Fruit fly (Drosophila melanogaster) whole organism, wandering third instar larva: ENCODE data around the gene smal.
A peak's percentile ranks its signal among the peaks of the same experiment; 100 is the strongest.

Experiments
- Abd-B ChIP-seq: fragments of >200 bp; optimal IDR thresholded peaks from 2 replicates; lab custom pipeline; 2017; ENCODE audit warnings: missing biosample characterization, missing genetic modification characterization
- CG32264 ChIP-seq: fragments of 200-800 bp; sonication (Bioruptor generic); optimal IDR thresholded peaks from 2 replicates; lab custom pipeline; 2016; ENCODE audit warnings: missing biosample characterization, missing genetic modification characterization
- CG9705 ChIP-seq: fragments of 200-800 bp; sonication (Bioruptor generic); optimal IDR thresholded peaks from 2 replicates; lab custom pipeline; 2018; ENCODE audit warnings: missing biosample characterization, mild to moderate bottlenecking, missing genetic modification characterization
- CrebA ChIP-seq: fragments of 200-800 bp; sonication (Bioruptor generic); optimal IDR thresholded peaks from 2 replicates; lab custom pipeline; 2016; ENCODE audit warnings: missing biosample characterization, mild to moderate bottlenecking, missing genetic modification characterization, borderline replicate concordance
- Dfd ChIP-seq: fragments of >200 bp; optimal IDR thresholded peaks from 2 replicates; lab custom pipeline; 2017; ENCODE audit warnings: missing biosample characterization, missing genetic modification characterization
- GATAd ChIP-seq: sonication (Bioruptor generic); optimal IDR thresholded peaks from 2 replicates; lab custom pipeline; 2016; ENCODE audit warnings: missing biosample characterization, missing genetic modification characterization
- Hnf4 ChIP-seq: fragments of 200-800 bp; sonication (Bioruptor generic); optimal IDR thresholded peaks from 2 replicates; lab custom pipeline; 2016; ENCODE audit warnings: missing biosample characterization, mild to moderate bottlenecking, missing genetic modification characterization
- Hr78 ChIP-seq: fragments of >200 bp; optimal IDR thresholded peaks from 2 replicates; lab custom pipeline; 2017; ENCODE audit warnings: missing biosample characterization, missing genetic modification characterization
- Hr83 ChIP-seq: fragments of 200-300 bp; sonication (Bioruptor generic); optimal IDR thresholded peaks from 2 replicates; lab custom pipeline; 2016; ENCODE audit warnings: missing biosample characterization, mild to moderate bottlenecking, missing genetic modification characterization, moderate library complexity; ENCODE audit not compliant: poor library complexity, severe bottlenecking
- Jra ChIP-seq: sonication (Bioruptor generic); optimal IDR thresholded peaks from 2 replicates; lab custom pipeline; 2016; ENCODE audit warnings: missing biosample characterization, missing genetic modification characterization
- Mio ChIP-seq: sonication (Bioruptor generic); optimal IDR thresholded peaks from 2 replicates; lab custom pipeline; 2016; ENCODE audit warnings: missing biosample characterization, missing genetic modification characterization
- Myc ChIP-seq: fragments of >200 bp; optimal IDR thresholded peaks from 2 replicates; lab custom pipeline; 2017
- N ChIP-seq: fragments of >200 bp; optimal IDR thresholded peaks from 2 replicates; lab custom pipeline; 2018; ENCODE audit warnings: missing biosample characterization, missing external identifiers, missing genetic modification characterization
- Rel ChIP-seq, 2 experiments: fragments of 200-800 bp; sonication (Bioruptor generic) in 1 of 2; optimal IDR thresholded peaks; 2 replicates in 1 of 2; 3 replicates in 1 of 2; lab custom pipeline; 2016 to 2019; ENCODE audit warnings: mild to moderate bottlenecking in 2 of 2, missing biosample characterization in 2 of 2, missing genetic modification characterization in 2 of 2, moderate library complexity in 1 of 2
- Sp1 ChIP-seq: fragments of 200-800 bp; sonication (Bioruptor generic); optimal IDR thresholded peaks from 3 replicates; lab custom pipeline; 2019; ENCODE audit warnings: missing biosample characterization, mild to moderate bottlenecking, missing genetic modification characterization, moderate library complexity
- Vsx2 ChIP-seq: fragments of 200-300, 225-300 bp; sonication (Bioruptor generic); optimal IDR thresholded peaks from 2 replicates; lab custom pipeline; 2018; ENCODE audit warnings: missing biosample characterization, missing genetic modification characterization; ENCODE audit not compliant: partially characterized antibody
- br ChIP-seq: fragments of 200-800 bp; sonication (Bioruptor generic); optimal IDR thresholded peaks from 2 replicates; lab custom pipeline; 2016; ENCODE audit warnings: missing biosample characterization, missing genetic modification characterization
- brk ChIP-seq: fragments of 200-800 bp; sonication (Bioruptor generic); optimal IDR thresholded peaks from 2 replicates; lab custom pipeline; 2016; ENCODE audit warnings: missing biosample characterization, mild to moderate bottlenecking, missing genetic modification characterization
- dl ChIP-seq, 2 experiments: fragments of 175-275, 200-275 bp in 1 of 2; fragments of 200-275 bp in 1 of 2; sonication (Bioruptor generic); optimal IDR thresholded peaks; lab custom pipeline; 2018; ENCODE audit warnings: mild to moderate bottlenecking in 2 of 2, missing biosample characterization in 2 of 2, missing genetic modification characterization in 2 of 2, moderate library complexity in 2 of 2; ENCODE audit not compliant: partially characterized antibody in 2 of 2, insufficient read depth in 1 of 2
- dmrt93B ChIP-seq: fragments of 200-800 bp; sonication (Bioruptor generic); optimal IDR thresholded peaks from 2 replicates; lab custom pipeline; 2018; ENCODE audit warnings: missing biosample characterization, mild to moderate bottlenecking, missing genetic modification characterization
- dsf ChIP-seq: sonication (Bioruptor generic); optimal IDR thresholded peaks from 2 replicates; lab custom pipeline; 2016; ENCODE audit warnings: missing biosample characterization, missing genetic modification characterization, borderline replicate concordance
- foxo ChIP-seq, 2 experiments: fragments of 200-800 bp; sonication (Bioruptor generic); optimal IDR thresholded peaks; 2 replicates in 1 of 2; 3 replicates in 1 of 2; lab custom pipeline; 2016 to 2017; ENCODE audit warnings: missing biosample characterization in 2 of 2, missing genetic modification characterization in 2 of 2
- fru ChIP-seq: fragments of 200-800 bp; sonication (Bioruptor generic); optimal IDR thresholded peaks from 3 replicates; lab custom pipeline; 2016; ENCODE audit warnings: missing biosample characterization, mild to moderate bottlenecking, missing genetic modification characterization
- h ChIP-seq: fragments of 200-800 bp; sonication (Bioruptor generic); optimal IDR thresholded peaks from 3 replicates; lab custom pipeline; 2016; ENCODE audit warnings: missing biosample characterization, mild to moderate bottlenecking, missing genetic modification characterization
- jim ChIP-seq: fragments of 175-275, 200-325 bp; sonication (Bioruptor generic); optimal IDR thresholded peaks from 2 replicates; lab custom pipeline; 2016; ENCODE audit warnings: missing biosample characterization, mild to moderate bottlenecking, missing genetic modification characterization
- lola ChIP-seq: fragments of >200 bp; optimal IDR thresholded peaks from 2 replicates; lab custom pipeline; 2017; ENCODE audit warnings: missing biosample characterization, missing genetic modification characterization
- pan ChIP-seq: fragments of >200 bp; optimal IDR thresholded peaks from 2 replicates; lab custom pipeline; 2017
- psq ChIP-seq: fragments of 200-800 bp; sonication (Bioruptor generic); optimal IDR thresholded peaks from 3 replicates; lab custom pipeline; 2017; ENCODE audit warnings: missing biosample characterization, mild to moderate bottlenecking, missing genetic modification characterization, moderate library complexity
- rgr ChIP-seq: fragments of 200-800 bp; sonication (Bioruptor generic); optimal IDR thresholded peaks from 3 replicates; lab custom pipeline; 2016; ENCODE audit warnings: missing biosample characterization, mild to moderate bottlenecking, missing genetic modification characterization
- sv ChIP-seq: fragments of 200-800 bp; sonication (Bioruptor generic); optimal IDR thresholded peaks from 3 replicates; lab custom pipeline; 2016; ENCODE audit warnings: missing biosample characterization, missing genetic modification characterization
- tai ChIP-seq: sonication (Bioruptor generic); optimal IDR thresholded peaks from 2 replicates; lab custom pipeline; 2016; ENCODE audit warnings: missing biosample characterization, missing genetic modification characterization
- woc ChIP-seq: sonication (Bioruptor generic); optimal IDR thresholded peaks from 2 replicates; lab custom pipeline; 2016; ENCODE audit warnings: missing biosample characterization, mild to moderate bottlenecking, missing genetic modification characterization

smal gene

dm6 chr2L:6194054-6194453 lies 15.1 kb downstream of the smal start:
- TF ChIP-seq brk (GFP tag; lab: Kevin White, UChicago), result no peak
- TF ChIP-seq Mio (GFP tag; lab: Kevin White, UChicago), result no peak
- TF ChIP-seq fru, result peak; percentile 18
- no peak for TF ChIP-seq Hr78 (GFP tag; lab: Kevin White, UChicago)
- TF ChIP-seq N, result no peak
- no peak for TF ChIP-seq jim (GFP tag; lab: Kevin White, UChicago)
- no peak for TF ChIP-seq pan (lab: Kevin White, UChicago)
- no peak for TF ChIP-seq sv
- peak; percentile 18 for TF ChIP-seq CrebA
- TF ChIP-seq Dfd (GFP tag; lab: Kevin White, UChicago), result no peak
- no peak for TF ChIP-seq Hnf4 (GFP tag; lab: Kevin White, UChicago)

dm6 chr2L:6197773-6198172 lies 18.8 kb downstream of the smal start:
- TF ChIP-seq Abd-B (no peak), psq (GFP tag; lab: Kevin White, UChicago) (no peak), dsf (GFP tag; lab: Kevin White, UChicago) (no peak), woc (GFP tag; lab: Kevin White, UChicago) (no peak), rgr (GFP tag; lab: Kevin White, UChicago) (peak; percentile 10), Hnf4 (GFP tag; lab: Kevin White, UChicago) (no peak), CrebA (no peak), Vsx2 (no peak), lola (no peak), Rel (GFP tag; optimal IDR thresholded peaks at IDR 0.05; lab: Kevin White, UChicago) (no peak), Rel (tag; optimal IDR thresholded peaks at IDR 0.05; lab: Kevin White, UChicago) (no peak), Hr83 (no peak), fru (peak; percentile 2), jim (GFP tag; lab: Kevin White, UChicago) (no peak), CG32264 (no peak), Jra (GFP tag; lab: Kevin White, UChicago) (no peak), pan (lab: Kevin White, UChicago) (no peak), h (peak; percentile 17), tai (no peak), N (no peak), Hr78 (GFP tag; lab: Kevin White, UChicago) (no peak), GATAd (GFP tag; lab: Kevin White, UChicago) (no peak)

- TF ChIP-seq tai (no peak), Jra (GFP tag; lab: Kevin White, UChicago) (no peak), Abd-B (no peak), CG9705 (GFP tag; lab: Kevin White, UChicago) (no peak), rgr (GFP tag; lab: Kevin White, UChicago) (no peak), dmrt93B (GFP tag; lab: Kevin White, UChicago) (no peak), fru (no peak), Hr78 (GFP tag; lab: Kevin White, UChicago) (no peak), sv (no peak), Hr83 (no peak), Myc (lab: Kevin White, UChicago) (no peak), Dfd (GFP tag; lab: Kevin White, UChicago) (no peak), GATAd (GFP tag; lab: Kevin White, UChicago) (no peak), br (GFP tag; lab: Kevin White, UChicago) (no peak), CG32264 (no peak), Sp1 (no peak), lola (no peak), pan (lab: Kevin White, UChicago) (no peak)
Observed at dm6 chr2L:6198822-6199221, 19.9 kb downstream of the smal start.

dm6 chr2L:6199544-6199943 lies 20.6 kb downstream of the smal start:
- TF ChIP-seq dmrt93B (GFP tag; lab: Kevin White, UChicago) (no peak), woc (GFP tag; lab: Kevin White, UChicago) (no peak), lola (no peak), GATAd (GFP tag; lab: Kevin White, UChicago) (no peak), fru (no peak), Hr78 (GFP tag; lab: Kevin White, UChicago) (no peak), CG32264 (no peak), foxo (GFP tag; optimal IDR thresholded peaks at IDR 0.05; lab: Kevin White, UChicago) (no peak), dl (GFP tag; optimal IDR thresholded peaks at IDR 0.05; lab: Kevin White, UChicago; ENCODE audit: insufficient read depth in 1 of 2, partially characterized antibody in 2 of 2) (no peak)

dm6 chr2L:6201469-6201868 lies 22.5 kb downstream of the smal start:
- no peak for TF ChIP-seq dmrt93B (GFP tag; lab: Kevin White, UChicago)
- no peak for TF ChIP-seq Dfd (GFP tag; lab: Kevin White, UChicago)
- no peak for TF ChIP-seq dl (GFP tag; optimal IDR thresholded peaks at IDR 0.05; lab: Kevin White, UChicago; ENCODE audit: insufficient read depth in 1 of 2, partially characterized antibody in 2 of 2)
- no peak for TF ChIP-seq Abd-B
